Fruit fly (Drosophila melanogaster) whole organism, embryonic: ENCODE results near the gene CG11458.

Source experiments
- Asciz ChIP-seq: fragments of 200-800 bp; sonication (Bioruptor generic); optimal IDR thresholded peaks from 2 replicates; lab custom pipeline; 2017; ENCODE audit warnings: missing biosample characterization, mild to moderate bottlenecking, missing genetic modification characterization, missing genetic modification reagents
- CG10431 ChIP-seq: fragments of 200-800 bp; sonication (Bioruptor generic); optimal IDR thresholded peaks from 3 replicates; lab custom pipeline; 2018; ENCODE audit warnings: missing biosample characterization, mild to moderate bottlenecking, missing genetic modification characterization
- CG10959 ChIP-seq: fragments of 200-800 bp; sonication (Bioruptor generic); IDR thresholded peaks from 2 replicates; pipeline ENCODE4 v1.3.6; 2022; ENCODE audit warnings: missing biosample characterization, missing genetic modification characterization
- CG11723 ChIP-seq: fragments of 200-800 bp; sonication (Bioruptor generic); optimal IDR thresholded peaks from 2 replicates; lab custom pipeline; 2017; ENCODE audit warnings: missing biosample characterization, mild to moderate bottlenecking, missing genetic modification characterization
- CG12071 ChIP-seq: fragments of 200-800 bp; sonication (Bioruptor generic); optimal IDR thresholded peaks from 3 replicates; lab custom pipeline; 2018; ENCODE audit warnings: missing biosample characterization, mild to moderate bottlenecking, missing genetic modification characterization
- CG1233 ChIP-seq: fragments of 200-800 bp; sonication (Bioruptor generic); optimal IDR thresholded peaks from 4 replicates; lab custom pipeline; 2018; ENCODE audit warnings: missing biosample characterization, mild to moderate bottlenecking, missing genetic modification characterization
- CG13424 ChIP-seq: fragments of 200-800 bp; sonication (Bioruptor generic); optimal IDR thresholded peaks from 2 replicates; lab custom pipeline; 2019; ENCODE audit warnings: missing biosample characterization, mild to moderate bottlenecking, missing genetic modification characterization, moderate library complexity
- CG14965 ChIP-seq: fragments of 200-800 bp; sonication (Bioruptor generic); optimal IDR thresholded peaks from 2 replicates; lab custom pipeline; 2016; ENCODE audit warnings: missing biosample characterization, missing genetic modification characterization, borderline replicate concordance
- CG17186 ChIP-seq: fragments of 200-800 bp; sonication (Bioruptor generic); optimal IDR thresholded peaks from 3 replicates; lab custom pipeline; 2017; ENCODE audit warnings: missing biosample characterization, missing genetic modification reagents, missing genetic modification characterization
- CG17568 ChIP-seq: fragments of 200-800 bp; sonication (Bioruptor generic); optimal IDR thresholded peaks from 2 replicates; lab custom pipeline; 2018; ENCODE audit warnings: missing biosample characterization, mild to moderate bottlenecking, missing genetic modification characterization, moderate library complexity
- CG17829 ChIP-seq: fragments of 200-800 bp; optimal IDR thresholded peaks from 2 replicates; lab custom pipeline; 2019; ENCODE audit warnings: missing biosample characterization, mild to moderate bottlenecking, missing genetic modification characterization, moderate library complexity
- CG18619 ChIP-seq: fragments of 200-800 bp; sonication (Bioruptor generic); optimal IDR thresholded peaks from 3 replicates; lab custom pipeline; 2017; ENCODE audit warnings: missing biosample characterization, mild to moderate bottlenecking, missing genetic modification characterization
- CG2116 ChIP-seq: fragments of 200-800 bp; sonication (Bioruptor generic); optimal IDR thresholded peaks from 3 replicates; lab custom pipeline; 2018; ENCODE audit warnings: missing biosample characterization, mild to moderate bottlenecking, missing genetic modification characterization
- CG2678 ChIP-seq: fragments of 200-800 bp; sonication (Bioruptor generic); optimal IDR thresholded peaks from 3 replicates; lab custom pipeline; 2019; ENCODE audit warnings: missing biosample characterization, mild to moderate bottlenecking, missing genetic modification characterization, moderate library complexity
- CG2875 ChIP-seq: fragments of 200-800 bp; sonication (Bioruptor generic); optimal IDR thresholded peaks from 2 replicates; lab custom pipeline; 2017; ENCODE audit warnings: missing biosample characterization, mild to moderate bottlenecking, missing genetic modification characterization, missing genetic modification reagents
- CG3163 ChIP-seq: fragments of 200-800 bp; sonication (Bioruptor generic); optimal IDR thresholded peaks from 3 replicates; lab custom pipeline; 2016; ENCODE audit warnings: missing biosample characterization, missing genetic modification characterization
- CG3838 ChIP-seq: fragments of 200-800 bp; sonication (Bioruptor generic); optimal IDR thresholded peaks from 3 replicates; lab custom pipeline; 2016; ENCODE audit warnings: missing biosample characterization, missing genetic modification characterization
- CG6254 ChIP-seq: fragments of 200-800 bp; sonication (Bioruptor generic); optimal IDR thresholded peaks from 3 replicates; lab custom pipeline; 2017; ENCODE audit warnings: mild to moderate bottlenecking, missing biosample characterization, missing genetic modification reagents, missing genetic modification characterization
- CG7745 ChIP-seq: fragments of 200-800 bp; sonication (Bioruptor generic); optimal IDR thresholded peaks from 2 replicates; lab custom pipeline; 2018; ENCODE audit warnings: missing biosample characterization, mild to moderate bottlenecking, missing genetic modification characterization, moderate library complexity
- CG7987 ChIP-seq: fragments of 200-800 bp; sonication (Bioruptor generic); optimal IDR thresholded peaks from 2 replicates; lab custom pipeline; 2018; ENCODE audit warnings: missing biosample characterization, mild to moderate bottlenecking, missing genetic modification characterization, moderate library complexity
- CG8290 ChIP-seq, 3 experiments: fragments of 200-800 bp; sonication (Bioruptor generic); optimal IDR thresholded peaks; 2 replicates each; lab custom pipeline; 2016 to 2019; ENCODE audit warnings: missing biosample characterization in 3 of 3, missing genetic modification characterization in 3 of 3, mild to moderate bottlenecking in 2 of 3, moderate library complexity in 1 of 3
- CG9609 ChIP-seq: fragments of 200-800 bp; sonication (Bioruptor generic); optimal IDR thresholded peaks from 3 replicates; lab custom pipeline; 2016; ENCODE audit warnings: missing biosample characterization, missing genetic modification characterization
- CTCF ChIP-seq: fragments of 200-800 bp; sonication (Bioruptor generic); optimal IDR thresholded peaks from 2 replicates; lab custom pipeline; 2017; ENCODE audit warnings: missing biosample characterization, mild to moderate bottlenecking, missing genetic modification characterization, moderate library complexity
- Camta ChIP-seq: fragments of 200-800 bp; sonication (Bioruptor generic); optimal IDR thresholded peaks from 2 replicates; lab custom pipeline; 2016; ENCODE audit warnings: missing biosample characterization, missing genetic modification characterization
- H15 ChIP-seq: fragments of 200-800 bp; sonication (Bioruptor generic); IDR thresholded peaks from 3 replicates; pipeline ENCODE4 v1.3.6; 2022; ENCODE audit warnings: missing biosample characterization, missing genetic modification characterization
- HHEX ChIP-seq: fragments of 200-800 bp; sonication (Bioruptor generic); optimal IDR thresholded peaks from 3 replicates; lab custom pipeline; 2017; ENCODE audit warnings: missing biosample characterization, mild to moderate bottlenecking, missing genetic modification characterization, missing genetic modification reagents
- HLH3B ChIP-seq: fragments of 200-800 bp; sonication (Bioruptor generic); IDR thresholded peaks from 2 replicates; pipeline ENCODE4 v1.3.6; 2022; ENCODE audit warnings: missing biosample characterization, missing genetic modification characterization
- Med ChIP-seq: fragments of 200-800 bp; sonication (Bioruptor generic); peaks from one replicate; lab custom pipeline; 2016; ENCODE audit warnings: missing biosample characterization, missing genetic modification characterization, mild to moderate bottlenecking, inconsistent platforms, moderate library complexity
- Myb ChIP-seq: fragments of 200-800 bp; sonication (Bioruptor generic); optimal IDR thresholded peaks from 2 replicates; lab custom pipeline; 2016; ENCODE audit warnings: missing biosample characterization, missing genetic modification characterization
- NK7.1 ChIP-seq: fragments of 200-800 bp; sonication (Bioruptor generic); optimal IDR thresholded peaks from 3 replicates; lab custom pipeline; 2016; ENCODE audit warnings: missing biosample characterization, missing genetic modification characterization
- PHDP ChIP-seq: fragments of 200-800 bp; sonication (Bioruptor generic); optimal IDR thresholded peaks from 3 replicates; lab custom pipeline; 2018; ENCODE audit warnings: missing biosample characterization, mild to moderate bottlenecking, missing genetic modification characterization, moderate library complexity
- Sry-β ChIP-seq: fragments of 200-800 bp; sonication (Bioruptor generic); optimal IDR thresholded peaks from 2 replicates; lab custom pipeline; 2018; ENCODE audit warnings: missing biosample characterization, mild to moderate bottlenecking, missing genetic modification characterization, moderate library complexity
- Xrp1 ChIP-seq: fragments of 200-800 bp; sonication (Bioruptor generic); IDR thresholded peaks from 2 replicates; pipeline ENCODE4 v1.3.6; 2022; ENCODE audit warnings: missing biosample characterization, missing genetic modification characterization
- dmrt99B ChIP-seq: fragments of 200-800 bp; sonication (Bioruptor generic); optimal IDR thresholded peaks from 2 replicates; lab custom pipeline; 2018; ENCODE audit warnings: missing biosample characterization, mild to moderate bottlenecking, missing genetic modification characterization, moderate library complexity
- gem ChIP-seq: fragments of 200-800 bp; sonication (Bioruptor generic); optimal IDR thresholded peaks from 2 replicates; lab custom pipeline; 2019; ENCODE audit warnings: missing biosample characterization, mild to moderate bottlenecking, missing genetic modification characterization, moderate library complexity
- ham ChIP-seq: fragments of 200-800 bp; sonication (Bioruptor generic); IDR thresholded peaks from 2 replicates; pipeline ENCODE4 v1.3.6; 2022; ENCODE audit warnings: missing biosample characterization, missing genetic modification characterization
- inv ChIP-seq: fragments of 200-800 bp; sonication (Bioruptor generic); IDR thresholded peaks from 2 replicates; pipeline ENCODE4 v1.3.6; 2022; ENCODE audit warnings: missing biosample characterization, missing genetic modification characterization; ENCODE audit not compliant: partially characterized antibody
- jing ChIP-seq: fragments of 200-800 bp; sonication (Bioruptor generic); optimal IDR thresholded peaks from 2 replicates; lab custom pipeline; 2018; ENCODE audit warnings: missing biosample characterization, mild to moderate bottlenecking, missing genetic modification characterization
- kah ChIP-seq: fragments of 200-800 bp; sonication (Bioruptor generic); optimal IDR thresholded peaks from 2 replicates; lab custom pipeline; 2018; ENCODE audit warnings: missing biosample characterization, mild to moderate bottlenecking, missing genetic modification characterization
- kni ChIP-seq: fragments of 200-800 bp; sonication (Bioruptor generic); optimal IDR thresholded peaks from 3 replicates; lab custom pipeline; 2017; ENCODE audit warnings: mild to moderate bottlenecking, missing biosample characterization, missing genetic modification reagents, missing genetic modification characterization
- onecut ChIP-seq: fragments of 200-800 bp; sonication (Bioruptor generic); IDR thresholded peaks from 2 replicates; pipeline ENCODE4 v1.3.6; 2022; ENCODE audit warnings: missing biosample characterization, missing genetic modification characterization
- prd ChIP-seq, 3 experiments: fragments of >200 bp in 2 of 3; fragments of 200-800 bp in 1 of 3; sonication (Bioruptor generic) in 1 of 3; optimal IDR thresholded peaks in 2 of 3; IDR thresholded peaks in 1 of 3; 2 replicates in 2 of 3; 3 replicates in 1 of 3; pipeline versions ENCODE4 v1.3.6 to Lab custom; 2017 to 2022; ENCODE audit warnings: missing biosample characterization in 1 of 3, missing genetic modification characterization in 1 of 3
- sc ChIP-seq, 3 experiments: fragments of >200 bp in 2 of 3; fragments of 200-800 bp in 1 of 3; sonication (Bioruptor generic) in 1 of 3; optimal IDR thresholded peaks; 2 replicates in 2 of 3; 3 replicates in 1 of 3; lab custom pipeline; 2017; ENCODE audit warnings: mild to moderate bottlenecking in 1 of 3, missing biosample characterization in 1 of 3, missing genetic modification characterization in 1 of 3, missing genetic modification reagents in 1 of 3
- shn ChIP-seq: fragments of 200-800 bp; sonication (Bioruptor generic); optimal IDR thresholded peaks from 3 replicates; lab custom pipeline; 2016; ENCODE audit warnings: missing biosample characterization, missing genetic modification characterization
- sob ChIP-seq: fragments of 200-800 bp; sonication (Bioruptor generic); IDR thresholded peaks from 2 replicates; pipeline ENCODE4 v1.3.6; 2022; ENCODE audit warnings: missing biosample characterization, missing genetic modification characterization
- stc ChIP-seq: fragments of 200-800 bp; sonication (Bioruptor generic); IDR thresholded peaks from 2 replicates; pipeline ENCODE4 v1.3.6; 2022; ENCODE audit warnings: missing biosample characterization, missing genetic modification characterization
- tgo ChIP-seq: fragments of 200-800 bp; sonication (Bioruptor generic); IDR thresholded peaks from 3 replicates; pipeline ENCODE4 v1.3.6; 2022; ENCODE audit warnings: missing biosample characterization, missing genetic modification characterization
- vvl ChIP-seq: fragments of 200-800 bp; sonication (Bioruptor generic); IDR thresholded peaks from 2 replicates; pipeline ENCODE4 v1.3.6; 2022; ENCODE audit warnings: missing biosample characterization, missing genetic modification characterization
- wek ChIP-seq: fragments of 200-800 bp; sonication (Bioruptor generic); optimal IDR thresholded peaks from 3 replicates; lab custom pipeline; 2018; ENCODE audit warnings: missing biosample characterization, mild to moderate bottlenecking, missing genetic modification characterization, moderate library complexity

Gene CG11458

DNA sequence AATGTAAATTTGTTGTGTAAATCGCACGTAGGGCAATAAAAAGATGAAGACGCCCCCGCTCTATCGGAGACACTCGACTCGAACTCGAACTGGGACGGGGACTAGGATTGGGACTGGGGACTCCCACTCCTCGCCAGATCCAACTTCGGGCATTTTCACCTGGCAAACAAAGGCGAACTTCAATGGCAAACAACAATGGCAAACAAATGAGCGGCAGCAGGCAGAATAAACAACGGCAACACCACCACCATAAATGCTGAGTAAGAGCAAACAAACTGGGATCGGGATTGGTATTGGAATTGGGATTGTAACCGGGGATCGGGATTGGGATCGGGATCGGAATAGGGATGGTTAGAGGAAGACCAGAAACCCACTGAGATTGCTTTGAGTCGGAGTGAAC is 38.6 kb downstream of the CG11458 start (continued):
- TF ChIP-seq CG2875 (GFP tag; lab: Kevin White, UChicago): peak; percentile 42
- TF ChIP-seq wek (GFP tag; lab: Kevin White, UChicago): peak; percentile 66
- peak; percentile 22 for TF ChIP-seq CG2116 (GFP tag; lab: Kevin White, UChicago)
- peak; percentile 26 for TF ChIP-seq Camta
- TF ChIP-seq CG2678: peak; percentile 43
- TF ChIP-seq Xrp1 (GFP tag; lab: Robert Waterston, UW): peak; percentile 67
- TF ChIP-seq vvl (GFP tag; lab: Robert Waterston, UW): 0 out of 2 replicates have a peak, but pooled peaks have one; percentile 32
- no peak for TF ChIP-seq tgo (GFP tag; lab: Robert Waterston, UW)
- TF ChIP-seq kni (GFP tag; lab: Kevin White, UChicago): peak; percentile 79
- no peak for TF ChIP-seq Med (GFP tag; lab: Kevin White, UChicago)
- TF ChIP-seq CG18619 (GFP tag; lab: Kevin White, UChicago): peak; percentile 4
- TF ChIP-seq CG10431 (GFP tag; lab: Kevin White, UChicago): peak; percentile 31
- no peak for TF ChIP-seq CTCF
- TF ChIP-seq stc (GFP tag; lab: Robert Waterston, UW): no peak
- peak; percentile 26 for TF ChIP-seq CG12071 (GFP tag; lab: Kevin White, UChicago)
- TF ChIP-seq CG11723 (GFP tag; lab: Kevin White, UChicago): peak; percentile 22
- peak; percentile 44 for TF ChIP-seq gem (tag; lab: Kevin White, UChicago)
- no peak for TF ChIP-seq H15
- peak; percentile 27 for TF ChIP-seq HHEX (GFP tag; lab: Kevin White, UChicago)
- peak; percentile 17; the same call in 1 of the 2 replicates for TF ChIP-seq CG10959
- TF ChIP-seq jing (GFP tag; lab: Kevin White, UChicago): no peak
- TF ChIP-seq NK7.1: peak; percentile 23
- peak; percentile 50 for TF ChIP-seq Asciz
- TF ChIP-seq CG14965 (GFP tag; lab: Kevin White, UChicago): peak; percentile 32
- peak; percentile 47 for TF ChIP-seq shn (GFP tag; lab: Kevin White, UChicago)
- TF ChIP-seq CG17829 (tag; lab: Kevin White, UChicago): peak; percentile 27
- peak; percentile 54 for TF ChIP-seq CG17568 (GFP tag; lab: Kevin White, UChicago)
- peak; percentile 12 for TF ChIP-seq CG9609 (GFP tag; lab: Kevin White, UChicago)
- TF ChIP-seq PHDP (tag; lab: Kevin White, UChicago): peak; percentile 19
- TF ChIP-seq sc (optimal IDR thresholded peaks at IDR 0.05; lab: Kevin White, UChicago): no peak
- TF ChIP-seq sc (GFP tag; optimal IDR thresholded peaks at IDR 0.05; lab: Kevin White, UChicago): peak; percentile 61
- TF ChIP-seq kah (GFP tag; lab: Kevin White, UChicago): no peak
- TF ChIP-seq prd (optimal IDR thresholded peaks at IDR 0.05; lab: Kevin White, UChicago): no peak
- TF ChIP-seq prd (GFP tag; IDR thresholded peaks at IDR 0.05; lab: Robert Waterston, UW): 0 out of 3 replicates have a peak, but pooled peaks have one; percentile 8
- TF ChIP-seq CG7987 (GFP tag; lab: Kevin White, UChicago): peak; percentile 42
- TF ChIP-seq CG17186 (GFP tag; lab: Kevin White, UChicago): peak; percentile 29
- peak; percentile 5 for TF ChIP-seq dmrt99B (tag; lab: Kevin White, UChicago)
- TF ChIP-seq inv (GFP tag; lab: Robert Waterston, UW): no peak
- TF ChIP-seq Sry-β (GFP tag; lab: Kevin White, UChicago): peak; percentile 33
- peak; percentile 22 for TF ChIP-seq CG1233
- no peak for TF ChIP-seq Myb (GFP tag; lab: Kevin White, UChicago)
- TF ChIP-seq HLH3B (GFP tag; lab: Robert Waterston, UW): peak; percentile 29; the same call in 1 of the 2 replicates
- no peak for TF ChIP-seq sob (GFP tag; lab: Robert Waterston, UW)
- TF ChIP-seq CG6254 (GFP tag; lab: Kevin White, UChicago): peak; percentile 21
- TF ChIP-seq CG13424: peak; percentile 18
- peak; percentile 55 for TF ChIP-seq CG7745 (tag; lab: Kevin White, UChicago)
- TF ChIP-seq CG3163 (GFP tag; lab: Kevin White, UChicago): peak; percentile 17
- TF ChIP-seq CG3838: peak; percentile 9
- TF ChIP-seq CG8290 (GFP tag; optimal IDR thresholded peaks at IDR 0.05; lab: Kevin White, UChicago): peak; percentile 31
- peak; percentile 3 to 21 for TF ChIP-seq CG8290 (tag; optimal IDR thresholded peaks at IDR 0.05; lab: Kevin White, UChicago)
- peak; percentile 35; the same call in 1 of the 2 replicates for TF ChIP-seq onecut
- TF ChIP-seq ham (GFP tag; lab: Robert Waterston, UW): no peak
